Worm (Caenorhabditis elegans) whole organism, L2 larva: ENCODE data around the gene marg-1.

Source experiments
- ama-1 ChIP-seq: fragments of 150-350 bp; optimal IDR thresholded peaks from 2 replicates; lab custom pipeline; 2018; ENCODE audit warnings: inconsistent platforms
- nhr-11 ChIP-seq: fragments of 150-350 bp; optimal IDR thresholded peaks from 2 replicates; lab custom pipeline; 2014; ENCODE audit warnings: missing biosample characterization, missing genetic modification characterization
- nhr-21 ChIP-seq: fragments of 150-350 bp; optimal IDR thresholded peaks from 2 replicates; lab custom pipeline; 2014; ENCODE audit warnings: missing biosample characterization, missing genetic modification characterization
- snpc-4 ChIP-seq: fragments of 150-350 bp; optimal IDR thresholded peaks from 2 replicates; lab custom pipeline; 2014; ENCODE audit warnings: missing biosample characterization, missing genetic modification characterization

- TF ChIP-seq snpc-4 (tag; lab: Kevin White, UChicago) (no peak), nhr-11 (tag; lab: Kevin White, UChicago) (no peak), ama-1 (lab: Kevin White, UChicago) (no peak), nhr-21 (tag; lab: Kevin White, UChicago) (no peak)
Observed at ce11 chrX:3807166-3807565, 26.2 kb upstream of the marg-1 start, which contains the start of gene F35A5.1.
